Worm (Caenorhabditis elegans): Measurements from ENCODE around the gene F28A10.5.
"Not testable (repeated sequence)": the region's sequence is repeated elsewhere in the genome, so short reads cannot be mapped to it uniquely, and the experiment has no call there.

The F28A10.5 gene

DNA sequence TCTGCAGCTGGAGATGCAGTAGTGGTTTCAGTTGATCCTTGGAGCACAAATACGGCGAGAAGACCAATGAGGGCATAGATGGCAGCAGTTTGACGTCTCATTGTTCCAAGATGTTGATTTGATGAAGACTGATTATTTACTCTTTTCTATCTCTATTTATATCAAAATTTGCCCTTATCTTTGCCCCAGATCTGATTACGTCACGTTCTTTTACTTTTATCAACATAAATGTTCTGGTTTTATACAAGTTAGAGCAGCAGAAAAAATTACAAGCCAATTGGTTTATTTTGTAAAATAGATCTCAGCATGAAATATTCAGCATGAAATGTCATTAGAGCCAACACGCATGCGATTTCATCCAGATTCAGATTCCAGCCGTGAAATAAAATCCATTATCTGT lies 27.7 kb downstream of the F28A10.5 start, which contains the start of gene msrp-4:
Gene msrp-4, minus strand, starts transcription at position 101 of the 400 bp plus-strand sequence.
- TF ChIP-seq snpc-4, alr-1, nhr-77 (tag; optimal IDR thresholded peaks at IDR 0.05): not testable (repeated sequence)

ce11 chrII:821514-821913 lies 29.0 kb downstream of the F28A10.5 start, which contains the start of gene F46F5.8:
Gene F46F5.8, minus strand, starts transcription at chrII:821614.
- TF ChIP-seq egl-27 (tag; optimal IDR thresholded peaks at IDR 0.05), result no peak
- no peak for TF ChIP-seq R02D3.7 (tag; optimal IDR thresholded peaks at IDR 0.05)
- TF ChIP-seq ceh-16 (tag; optimal IDR thresholded peaks at IDR 0.05), result no peak

ce11 chrII:820519-820918 lies 29.9 kb downstream of the F28A10.5 start, which contains the start of gene F46F5.7:
Gene F46F5.7, minus strand, starts transcription at chrII:820619.
- TF ChIP-seq Y55F3AM.14 (GFP tag; optimal IDR thresholded peaks at IDR 0.05) (no peak), unc-55 (GFP tag; optimal IDR thresholded peaks at IDR 0.05) (no peak), nhr-23 (tag; optimal IDR thresholded peaks at IDR 0.05) (no peak)

DNA sequence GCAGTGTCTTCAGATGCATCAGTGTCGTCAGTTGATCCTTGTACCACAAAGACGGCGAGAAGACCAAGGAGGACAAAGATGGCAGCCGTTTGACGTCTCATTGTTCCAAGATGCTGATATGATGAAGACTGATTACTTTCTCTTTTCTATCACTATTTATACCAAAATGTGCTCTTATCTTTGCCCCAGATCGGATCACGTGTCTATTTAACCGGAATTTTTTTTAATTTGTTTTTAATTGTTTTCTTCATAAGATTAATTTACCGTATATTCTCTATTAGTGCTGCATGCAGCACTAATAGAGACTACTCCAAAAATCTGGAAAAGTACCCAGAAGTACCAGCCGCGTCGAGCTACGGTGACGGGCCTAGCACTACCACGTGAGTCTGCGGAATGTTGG lies 35.7 kb downstream of the F28A10.5 start, which contains the start of gene msrp-3:
Gene msrp-3, minus strand, starts transcription at position 101 of the 400 bp plus-strand sequence.
- TF ChIP-seq nhr-6 (tag; optimal IDR thresholded peaks at IDR 0.05) (no peak), nhr-21 (tag; optimal IDR thresholded peaks at IDR 0.05) (no peak), egl-27 (tag; optimal IDR thresholded peaks at IDR 0.05) (no peak), nhr-77 (tag; optimal IDR thresholded peaks at IDR 0.05) (no peak), unc-62 (GFP tag; optimal IDR thresholded peaks at IDR 0.05) (no peak), lin-39 (tag; optimal IDR thresholded peaks at IDR 0.05) (no peak), R02D3.7 (tag; optimal IDR thresholded peaks at IDR 0.05) (no peak), alr-1 (tag; optimal IDR thresholded peaks at IDR 0.05) (no peak), ztf-11 (tag; optimal IDR thresholded peaks at IDR 0.05) (no peak)

DNA sequence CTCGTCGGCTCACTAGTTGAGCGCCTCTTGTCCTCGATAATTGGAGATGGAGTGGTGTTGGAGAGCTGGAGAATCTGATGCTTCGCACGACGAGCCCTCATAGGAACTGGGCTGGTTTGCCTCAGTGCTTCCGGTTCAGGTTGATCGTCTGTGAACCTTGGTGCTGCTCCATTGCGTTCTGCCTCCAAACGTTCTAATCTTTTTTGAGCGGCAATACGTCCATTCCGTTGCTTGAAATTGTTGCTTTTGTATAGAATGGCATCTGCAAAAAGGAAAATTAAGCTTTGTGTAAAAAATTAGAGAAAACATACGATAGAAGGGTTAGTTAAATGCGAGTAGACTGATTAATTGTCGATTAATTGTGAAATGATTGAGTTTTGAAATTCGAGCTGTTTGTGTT lies 37.5 kb downstream of the F28A10.5 start, which contains the start of gene F46F5.5:
Gene F46F5.5, minus strand, starts transcription at position 101 of the 400 bp plus-strand sequence.
- TF ChIP-seq egl-27 (tag; optimal IDR thresholded peaks at IDR 0.05) (no peak), mdl-1 (tag; optimal IDR thresholded peaks at IDR 0.05) (no peak), nhr-11 (tag; optimal IDR thresholded peaks at IDR 0.05) (no peak), fos-1 (tag; optimal IDR thresholded peaks at IDR 0.05) (no peak)

- TF ChIP-seq nhr-129 (tag; optimal IDR thresholded peaks at IDR 0.05) (no peak), lin-11 (tag; optimal IDR thresholded peaks at IDR 0.05) (no peak), mab-5 (tag; optimal IDR thresholded peaks at IDR 0.05) (no peak), lsy-2 (tag; optimal IDR thresholded peaks at IDR 0.05) (no peak), unc-62 (GFP tag; optimal IDR thresholded peaks at IDR 0.05) (no peak), ztf-4 (tag; optimal IDR thresholded peaks at IDR 0.05) (no peak)
These were observed 42.0 kb downstream of the F28A10.5 start, which contains the start of gene F46F5.11 for ce11 chrII:808457-808856. Gene F46F5.11, plus strand, starts transcription at chrII:808757.

- no peak for TF ChIP-seq unc-62 (GFP tag; optimal IDR thresholded peaks at IDR 0.05)
- no peak for TF ChIP-seq lin-13 (GFP tag; optimal IDR thresholded peaks at IDR 0.05)
- TF ChIP-seq Y55F3AM.14 (GFP tag; optimal IDR thresholded peaks at IDR 0.05), result no peak
- no peak for TF ChIP-seq nhr-11 (tag; optimal IDR thresholded peaks at IDR 0.05)
- no peak for TF ChIP-seq ztf-11 (tag; optimal IDR thresholded peaks at IDR 0.05)
- TF ChIP-seq ama-1 (optimal IDR thresholded peaks at IDR 0.05), result no peak
- TF ChIP-seq F13H6.1 (tag; optimal IDR thresholded peaks at IDR 0.05), result no peak
- no peak for TF ChIP-seq elt-3 (tag; optimal IDR thresholded peaks at IDR 0.05)
- TF ChIP-seq mbf-1 (tag; optimal IDR thresholded peaks at IDR 0.05), result no peak
- no peak for TF ChIP-seq ztf-1 (GFP tag; conservative IDR thresholded peaks at IDR 0.05)
- TF ChIP-seq sma-3 (GFP tag; optimal IDR thresholded peaks at IDR 0.05), result no peak
- TF ChIP-seq skn-1 (tag; optimal IDR thresholded peaks at IDR 0.05), result no peak
- TF ChIP-seq unc-39 (tag; optimal IDR thresholded peaks at IDR 0.05), result no peak
- TF ChIP-seq mab-5 (tag; optimal IDR thresholded peaks at IDR 0.05), result no peak
These were observed 47.5 kb downstream of the F28A10.5 start, which contains the start of gene F46F5.13 for ce11 chrII:803009-803408. Gene F46F5.13, plus strand, starts transcription at chrII:803309.

All from whole organism, L2 larva.